Worm (Caenorhabditis elegans): ENCODE results near the gene gars-1.

DNA sequence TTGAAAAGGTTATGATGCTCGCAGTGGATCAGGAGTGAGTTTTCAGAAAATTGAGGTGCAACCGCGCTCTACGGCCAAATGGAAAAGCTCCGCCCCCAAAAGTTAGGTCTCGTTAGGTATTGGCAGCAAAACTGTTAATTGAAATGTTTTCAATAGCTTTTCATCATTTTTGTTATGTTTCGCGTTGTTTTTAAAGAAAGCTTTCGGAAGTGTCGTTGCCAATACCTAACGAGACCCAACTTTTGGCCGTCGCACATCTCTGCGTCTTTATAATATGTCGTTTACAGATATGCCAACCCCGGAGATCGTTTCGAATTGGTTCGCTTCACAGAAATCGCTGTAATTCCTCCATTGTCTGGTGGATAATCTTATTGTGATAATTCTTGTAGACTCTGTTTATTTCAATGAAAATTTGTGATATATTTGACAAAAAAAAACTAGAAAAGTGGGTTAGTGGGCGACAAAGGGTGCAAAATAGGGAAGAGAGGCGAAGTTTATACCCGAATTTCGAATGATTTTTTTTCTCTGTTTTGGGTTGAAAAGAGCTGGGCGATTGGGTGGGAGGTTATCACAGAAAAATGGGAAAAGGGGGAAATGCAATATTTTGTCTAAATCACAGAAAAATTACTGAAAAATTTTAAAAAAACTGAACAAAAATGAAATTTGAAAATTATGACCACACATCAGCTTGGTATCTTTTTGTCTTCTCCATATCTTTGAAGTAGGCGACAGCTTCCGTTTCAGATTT lies 33.0 kb upstream of the gars-1 start:
- TF ChIP-seq skn-1 (tag; optimal IDR thresholded peaks at IDR 0.05) = no peak
- no peak for TF ChIP-seq elt-3 (tag; optimal IDR thresholded peaks at IDR 0.05)
- TF ChIP-seq nhr-77 (tag; optimal IDR thresholded peaks at IDR 0.05) = no peak
- no peak for TF ChIP-seq snpc-4 (tag; optimal IDR thresholded peaks at IDR 0.05)
- TF ChIP-seq ama-1 (optimal IDR thresholded peaks at IDR 0.05) = peak; percentile 21
- TF ChIP-seq aha-1 (tag; optimal IDR thresholded peaks at IDR 0.05) = no peak
- no peak for TF ChIP-seq pqm-1 (tag; optimal IDR thresholded peaks at IDR 0.05)
- TF ChIP-seq nhr-12 (tag; optimal IDR thresholded peaks at IDR 0.05) = no peak
- TF ChIP-seq nhr-11 (tag; optimal IDR thresholded peaks at IDR 0.05) = no peak
- no peak for TF ChIP-seq mab-9 (GFP tag; IDR thresholded peaks at IDR 0.05)
- TF ChIP-seq efl-1 (optimal IDR thresholded peaks at IDR 0.05) = peak in 1 of 2 experiments; percentile 0
- no peak for TF ChIP-seq efl-1 (GFP tag; optimal IDR thresholded peaks at IDR 0.05 in 1 of 2)
- TF ChIP-seq nhr-237 (tag; optimal IDR thresholded peaks at IDR 0.05) = no peak
